Fruit fly (Drosophila melanogaster) whole organism, embryonic: ENCODE results near the gene CG5104.
A peak's percentile ranks its signal among the peaks of the same experiment; 100 is the strongest.

Experiments
- CG10543 ChIP-seq: fragments of 200-800 bp; sonication (Bioruptor generic); optimal IDR thresholded peaks from 3 replicates; lab custom pipeline; 2017; ENCODE audit warnings: missing biosample characterization, mild to moderate bottlenecking, missing genetic modification characterization, moderate library complexity
- CG10959 ChIP-seq: fragments of 200-800 bp; sonication (Bioruptor generic); IDR thresholded peaks from 2 replicates; pipeline ENCODE4 v1.3.6; 2022; ENCODE audit warnings: missing biosample characterization, missing genetic modification characterization
- CG11093 ChIP-seq: fragments of 200-800 bp; sonication (Bioruptor generic); IDR thresholded peaks from 3 replicates; pipeline ENCODE4 v1.3.6; 2022; ENCODE audit warnings: missing biosample characterization, missing genetic modification characterization
- CG11398 ChIP-seq: fragments of 200-800 bp; sonication (Bioruptor generic); optimal IDR thresholded peaks from 2 replicates; lab custom pipeline; 2016; ENCODE audit warnings: missing biosample characterization, missing genetic modification characterization
- CG11695 ChIP-seq: fragments of 200-800 bp; sonication (Bioruptor generic); IDR thresholded peaks from 3 replicates; pipeline ENCODE4 v1.3.6; 2022; ENCODE audit warnings: missing biosample characterization, missing genetic modification characterization
- CG12769 ChIP-seq: fragments of 200-800 bp; sonication (Bioruptor generic); optimal IDR thresholded peaks from 2 replicates; lab custom pipeline; 2019; ENCODE audit warnings: missing biosample characterization, mild to moderate bottlenecking, missing genetic modification characterization, moderate library complexity
- CG14014 ChIP-seq: fragments of 200-800 bp; sonication (Bioruptor generic); IDR thresholded peaks from 2 replicates; pipeline ENCODE4 v1.3.6; 2022; ENCODE audit warnings: missing biosample characterization, missing genetic modification characterization
- CG1647 ChIP-seq: fragments of 200-800 bp; sonication (Bioruptor generic); optimal IDR thresholded peaks from 3 replicates; lab custom pipeline; 2016; ENCODE audit warnings: missing biosample characterization, missing genetic modification characterization
- CG17328 ChIP-seq: fragments of 200-800 bp; sonication (Bioruptor generic); IDR thresholded peaks from 2 replicates; pipeline ENCODE4 v1.3.6; 2022; ENCODE audit warnings: missing biosample characterization, missing genetic modification characterization
- CG30020 ChIP-seq: fragments of 200-800 bp; optimal IDR thresholded peaks from 2 replicates; lab custom pipeline; 2019; ENCODE audit warnings: missing biosample characterization, mild to moderate bottlenecking, missing genetic modification characterization, moderate library complexity
- CG3163 ChIP-seq: fragments of 200-800 bp; sonication (Bioruptor generic); optimal IDR thresholded peaks from 3 replicates; lab custom pipeline; 2016; ENCODE audit warnings: missing biosample characterization, missing genetic modification characterization
- CG34422 ChIP-seq: fragments of 200-800 bp; sonication (Bioruptor generic); IDR thresholded peaks from 3 replicates; pipeline ENCODE4 v1.3.6; 2022; ENCODE audit warnings: missing biosample characterization, missing genetic modification characterization
- CG4328 ChIP-seq: fragments of 200-800 bp; sonication (Bioruptor generic); optimal IDR thresholded peaks from 3 replicates; lab custom pipeline; 2017; ENCODE audit warnings: missing biosample characterization, missing genetic modification reagents, missing genetic modification characterization
- CG43689 ChIP-seq: fragments of 200-800 bp; sonication (Bioruptor generic); IDR thresholded peaks from 2 replicates; pipeline ENCODE4 v1.3.6; 2022; ENCODE audit warnings: missing biosample characterization, missing genetic modification characterization
- CG4730 ChIP-seq: fragments of 200-800 bp; sonication (Bioruptor generic); IDR thresholded peaks from 2 replicates; pipeline ENCODE4 v1.3.6; 2022; ENCODE audit warnings: missing biosample characterization, missing genetic modification characterization
- CG4820 ChIP-seq: fragments of 200-800 bp; sonication (Bioruptor generic); optimal IDR thresholded peaks from 3 replicates; lab custom pipeline; 2016; ENCODE audit warnings: missing biosample characterization, missing genetic modification characterization
- D19A ChIP-seq: fragments of 200-800 bp; optimal IDR thresholded peaks from 3 replicates; lab custom pipeline; 2019; ENCODE audit warnings: missing biosample characterization, mild to moderate bottlenecking, missing genetic modification characterization, moderate library complexity
- Dad ChIP-seq: fragments of 200-800 bp; sonication (Bioruptor generic); optimal IDR thresholded peaks from 3 replicates; lab custom pipeline; 2016; ENCODE audit warnings: missing biosample characterization, missing genetic modification characterization
- Drgx ChIP-seq: fragments of 200-800 bp; sonication (Bioruptor generic); IDR thresholded peaks from 2 replicates; pipeline ENCODE4 v1.3.6; 2022; ENCODE audit warnings: missing biosample characterization, missing genetic modification characterization
- H2.0 ChIP-seq: fragments of 200-800 bp; sonication (Bioruptor generic); IDR thresholded peaks from 2 replicates; pipeline ENCODE4 v1.3.6; 2022; ENCODE audit warnings: missing biosample characterization, missing genetic modification characterization
- HLHmδ ChIP-seq: fragments of 200-800 bp; sonication (Bioruptor generic); optimal IDR thresholded peaks from 2 replicates; lab custom pipeline; 2018; ENCODE audit warnings: missing biosample characterization, mild to moderate bottlenecking, missing genetic modification characterization, moderate library complexity
- Hmx ChIP-seq: fragments of 200-800 bp; sonication (Bioruptor generic); optimal IDR thresholded peaks from 2 replicates; lab custom pipeline; 2016; ENCODE audit warnings: missing biosample characterization, missing genetic modification characterization
- Hsf ChIP-seq: fragments of 200-800 bp; sonication (Bioruptor generic); optimal IDR thresholded peaks from 3 replicates; lab custom pipeline; 2016; ENCODE audit warnings: missing biosample characterization, missing genetic modification characterization
- MTF-1 ChIP-seq: fragments of 200-800 bp; sonication (Bioruptor generic); optimal IDR thresholded peaks from 2 replicates; lab custom pipeline; 2018; ENCODE audit warnings: missing biosample characterization, mild to moderate bottlenecking, missing genetic modification characterization, borderline replicate concordance
- Mrtf ChIP-seq: fragments of 200-800 bp; sonication (Bioruptor generic); IDR thresholded peaks from 3 replicates; pipeline ENCODE4 v1.3.6; 2022; ENCODE audit warnings: missing biosample characterization, missing genetic modification characterization
- Nf-YB ChIP-seq: fragments of 200-800 bp; sonication (Bioruptor generic); optimal IDR thresholded peaks from 3 replicates; lab custom pipeline; 2019; ENCODE audit warnings: missing biosample characterization, mild to moderate bottlenecking, missing genetic modification characterization, moderate library complexity
- Rx ChIP-seq: fragments of 200-800 bp; sonication (Bioruptor generic); IDR thresholded peaks from 2 replicates; pipeline ENCODE4 v1.3.6; 2022; ENCODE audit warnings: missing biosample characterization, missing genetic modification characterization
- Stat92E ChIP-seq, 3 experiments: fragments of >200 bp in 2 of 3; fragments of 200-800 bp in 1 of 3; sonication (Bioruptor generic) in 1 of 3; optimal IDR thresholded peaks; 2 replicates each; lab custom pipeline; 2017 to 2019; ENCODE audit warnings: missing biosample characterization in 3 of 3, missing genetic modification characterization in 3 of 3, mild to moderate bottlenecking in 1 of 3, moderate library complexity in 1 of 3
- Usf ChIP-seq: fragments of 200-800 bp; sonication (Bioruptor generic); optimal IDR thresholded peaks from 2 replicates; lab custom pipeline; 2017; ENCODE audit warnings: missing genotype, missing biosample characterization, missing genetic modification characterization
- eve ChIP-seq, 2 experiments: fragments of >200 bp; optimal IDR thresholded peaks; 2 replicates each; lab custom pipeline; 2017; ENCODE audit warnings: missing biosample characterization in 2 of 2, missing genetic modification characterization in 2 of 2
- fd64A ChIP-seq: fragments of 200-800 bp; sonication (Bioruptor generic); optimal IDR thresholded peaks from 3 replicates; lab custom pipeline; 2018; ENCODE audit warnings: missing biosample characterization, mild to moderate bottlenecking, missing genetic modification characterization
- fd96Cb ChIP-seq: fragments of 200-800 bp; sonication (Bioruptor generic); optimal IDR thresholded peaks from 2 replicates; lab custom pipeline; 2018; ENCODE audit warnings: missing biosample characterization, mild to moderate bottlenecking, missing genetic modification characterization, moderate library complexity
- grn ChIP-seq: fragments of 200-800 bp; sonication (Bioruptor generic); optimal IDR thresholded peaks from 3 replicates; lab custom pipeline; 2017; ENCODE audit warnings: missing biosample characterization, missing genetic modification characterization
- hth ChIP-seq: fragments of >200 bp; optimal IDR thresholded peaks from 2 replicates; lab custom pipeline; 2017; ENCODE audit warnings: inconsistent platforms
- klu ChIP-seq: fragments of 200-800 bp; sonication (Bioruptor generic); IDR thresholded peaks from 2 replicates; pipeline ENCODE4 v1.3.6; 2022; ENCODE audit warnings: missing biosample characterization, missing genetic modification characterization
- peb ChIP-seq: fragments of 200-800 bp; sonication (Bioruptor generic); IDR thresholded peaks from 2 replicates; pipeline ENCODE4 v1.3.6; 2022; ENCODE audit warnings: missing biosample characterization, missing genetic modification characterization
- psq ChIP-seq: fragments of 200-800 bp; sonication (Bioruptor generic); optimal IDR thresholded peaks from 2 replicates; lab custom pipeline; 2017; ENCODE audit warnings: missing biosample characterization, missing genetic modification characterization
- row ChIP-seq: fragments of 200-800 bp; sonication (Bioruptor generic); IDR thresholded peaks from 3 replicates; pipeline ENCODE4 v1.3.6; 2022; ENCODE audit warnings: missing biosample characterization, missing genetic modification characterization
- run ChIP-seq: fragments of 200-800 bp; sonication (Bioruptor generic); optimal IDR thresholded peaks from 3 replicates; lab custom pipeline; 2018; ENCODE audit warnings: missing biosample characterization, mild to moderate bottlenecking, missing genetic modification characterization
- shn ChIP-seq: fragments of 200-800 bp; sonication (Bioruptor generic); optimal IDR thresholded peaks from 3 replicates; lab custom pipeline; 2016; ENCODE audit warnings: missing biosample characterization, missing genetic modification characterization
- sisA ChIP-seq: fragments of 200-800 bp; sonication (Bioruptor generic); IDR thresholded peaks from 2 replicates; pipeline ENCODE4 v1.3.6; 2022; ENCODE audit warnings: missing biosample characterization, missing genetic modification characterization
- slou ChIP-seq: fragments of 200-800 bp; sonication (Bioruptor generic); optimal IDR thresholded peaks from 3 replicates; lab custom pipeline; 2016; ENCODE audit warnings: missing biosample characterization, missing genetic modification characterization
- sr ChIP-seq: fragments of 200-800 bp; sonication (Bioruptor generic); IDR thresholded peaks from 3 replicates; pipeline ENCODE4 v1.3.6; 2022; ENCODE audit warnings: missing biosample characterization, missing genetic modification characterization
- stwl ChIP-seq: fragments of 200-800 bp; sonication (Bioruptor generic); optimal IDR thresholded peaks from 3 replicates; lab custom pipeline; 2018; ENCODE audit warnings: missing biosample characterization, mild to moderate bottlenecking, missing genetic modification characterization, moderate library complexity
- tna ChIP-seq: fragments of 200-800 bp; sonication (Bioruptor generic); IDR thresholded peaks from 2 replicates; pipeline ENCODE4 v1.3.6; 2022; ENCODE audit warnings: missing biosample characterization, missing genetic modification characterization; ENCODE audit not compliant: partially characterized antibody
- trh ChIP-seq: fragments of 200-800 bp; sonication (Bioruptor generic); optimal IDR thresholded peaks from 2 replicates; lab custom pipeline; 2016; ENCODE audit warnings: missing biosample characterization, missing genetic modification characterization
- tup ChIP-seq: fragments of 200-800 bp; sonication (Bioruptor generic); optimal IDR thresholded peaks from 2 replicates; lab custom pipeline; 2016; ENCODE audit warnings: missing biosample characterization, mild to moderate bottlenecking, missing genetic modification characterization, moderate library complexity
- wdn ChIP-seq: fragments of 200-800 bp; sonication (Bioruptor generic); IDR thresholded peaks from 2 replicates; pipeline ENCODE4 v1.3.6; 2022; ENCODE audit warnings: missing biosample characterization, missing genetic modification characterization
- wek ChIP-seq: fragments of 200-800 bp; sonication (Bioruptor generic); optimal IDR thresholded peaks from 3 replicates; lab custom pipeline; 2018; ENCODE audit warnings: missing biosample characterization, mild to moderate bottlenecking, missing genetic modification characterization, moderate library complexity

Gene CG5104

DNA sequence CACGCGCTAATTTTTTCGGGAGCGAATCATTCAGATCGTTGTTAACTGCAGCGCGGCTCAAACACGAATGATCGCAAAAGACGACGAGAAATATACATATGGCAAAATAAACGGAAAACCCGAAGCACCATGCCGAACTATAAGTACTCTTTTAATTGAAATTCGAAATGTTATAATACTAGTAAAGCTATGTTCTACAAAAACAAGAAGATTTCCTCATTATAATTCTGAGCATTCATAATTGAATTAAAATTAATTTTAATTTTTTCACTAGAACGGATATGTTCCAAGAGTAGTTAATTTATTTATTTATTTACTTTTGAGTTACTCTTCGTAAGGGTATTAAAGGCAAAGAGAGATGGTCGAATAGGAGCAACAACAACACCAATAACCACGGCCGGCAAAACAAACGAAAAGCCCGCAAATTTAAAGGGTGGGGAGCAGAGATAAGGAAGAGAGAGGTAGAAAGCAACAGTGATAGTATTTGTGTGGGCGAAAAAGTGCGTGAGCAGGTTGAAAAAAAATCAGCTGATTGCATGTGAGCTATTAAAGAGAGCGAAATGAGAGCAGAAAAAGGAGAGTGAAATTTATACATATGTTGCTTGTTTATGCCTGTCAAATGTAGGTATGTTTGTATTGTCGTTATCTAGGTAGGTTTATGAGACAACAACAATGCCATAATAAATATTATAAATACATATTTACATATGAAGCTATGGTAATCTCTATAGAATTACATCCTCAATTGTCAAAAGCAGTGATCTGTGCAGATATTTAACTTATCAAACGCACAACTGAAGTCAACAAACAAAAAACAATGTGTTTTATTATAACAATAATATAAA is 27.2 kb upstream of the CG5104 start (continued):
- TF ChIP-seq Mrtf (GFP tag; lab: Robert Waterston, UW): peak; percentile 64; the same call in 1 of the 3 replicates
- peak; percentile 37; the same call in 1 of the 2 replicates for TF ChIP-seq sisA (GFP tag; lab: Robert Waterston, UW)
- TF ChIP-seq CG34422: peak; percentile 85; the same call in 2 of the 3 replicates
- TF ChIP-seq psq: peak; percentile 39
- peak; percentile 91 for TF ChIP-seq row (GFP tag; lab: Robert Waterston, UW)
- TF ChIP-seq CG4328 (GFP tag; lab: Kevin White, UChicago): no peak
- TF ChIP-seq fd64A (GFP tag; lab: Kevin White, UChicago): peak; percentile 58
- no peak for TF ChIP-seq tna (GFP tag; lab: Robert Waterston, UW)
- TF ChIP-seq CG11093 (GFP tag; lab: Robert Waterston, UW): peak; percentile 32; the same call in 1 of the 3 replicates
- no peak for TF ChIP-seq Rx (GFP tag; lab: Robert Waterston, UW)
- TF ChIP-seq grn (GFP tag; lab: Kevin White, UChicago): no peak
- TF ChIP-seq wdn (GFP tag; lab: Robert Waterston, UW): peak; percentile 66
- no peak for TF ChIP-seq stwl (tag; lab: Kevin White, UChicago)
- TF ChIP-seq CG30020 (tag; lab: Kevin White, UChicago): no peak
- peak; percentile 50 for TF ChIP-seq CG3163 (GFP tag; lab: Kevin White, UChicago)
- TF ChIP-seq HLHmδ (GFP tag; lab: Kevin White, UChicago): no peak
- TF ChIP-seq CG11695 (GFP tag; lab: Robert Waterston, UW): peak; percentile 89
- TF ChIP-seq Hmx (GFP tag; lab: Kevin White, UChicago): peak; percentile 57
- TF ChIP-seq CG10543: peak; percentile 15
- peak; percentile 76 for TF ChIP-seq CG14014 (GFP tag; lab: Robert Waterston, UW)
- peak; percentile 57 for TF ChIP-seq run (tag; lab: Kevin White, UChicago)
- peak; percentile 29; the same call in 1 of the 2 replicates for TF ChIP-seq klu (GFP tag; lab: Robert Waterston, UW)
- peak; percentile 71 for TF ChIP-seq H2.0
- TF ChIP-seq peb: peak; percentile 48; the same call in 1 of the 2 replicates
- peak; percentile 59 for TF ChIP-seq CG43689 (GFP tag; lab: Robert Waterston, UW)
- peak; percentile 49 for TF ChIP-seq Nf-YB (GFP tag; lab: Kevin White, UChicago)
- TF ChIP-seq eve (GFP tag; optimal IDR thresholded peaks at IDR 0.05; lab: Kevin White, UChicago): peak in 1 of 2 experiments; percentile 47
- peak; percentile 73 for TF ChIP-seq fd96Cb (tag; lab: Kevin White, UChicago)
- TF ChIP-seq wek (GFP tag; lab: Kevin White, UChicago): peak; percentile 6
- peak; percentile 42 for TF ChIP-seq Usf
- TF ChIP-seq CG4820 (GFP tag; lab: Kevin White, UChicago): peak; percentile 44
- TF ChIP-seq CG4730 (GFP tag; lab: Robert Waterston, UW): peak; percentile 77; the same call in 1 of the 2 replicates
- TF ChIP-seq CG1647 (GFP tag; lab: Kevin White, UChicago): peak; percentile 28
- TF ChIP-seq shn (GFP tag; lab: Kevin White, UChicago): peak; percentile 36
- peak; percentile 74 for TF ChIP-seq CG17328
- peak; percentile 99 for TF ChIP-seq D19A (tag; lab: Kevin White, UChicago)
- peak; percentile 29 for TF ChIP-seq CG12769 (tag; lab: Kevin White, UChicago)
- no peak for TF ChIP-seq tup
- peak; percentile 88 for TF ChIP-seq Drgx (GFP tag; lab: Robert Waterston, UW)
- TF ChIP-seq Dad (GFP tag; lab: Kevin White, UChicago): peak; percentile 21
- TF ChIP-seq CG11398 (GFP tag; lab: Kevin White, UChicago): no peak
- TF ChIP-seq trh: peak; percentile 25
- TF ChIP-seq CG10959: no peak
- peak; percentile 59 for TF ChIP-seq MTF-1 (GFP tag; lab: Kevin White, UChicago)
- peak; percentile 62 for TF ChIP-seq Hsf (GFP tag; lab: Kevin White, UChicago)
- no peak for TF ChIP-seq hth
- TF ChIP-seq Stat92E (GFP tag; optimal IDR thresholded peaks at IDR 0.05; lab: Kevin White, UChicago): no peak
- TF ChIP-seq sr (GFP tag; lab: Robert Waterston, UW): peak; percentile 96
- TF ChIP-seq slou (GFP tag; lab: Kevin White, UChicago): no peak
